Worm (Caenorhabditis elegans) whole organism, L4/young adult: ENCODE measurements around the gene tre-4.

Experiments
- W03F9.2 ChIP-seq: fragments of 150-350 bp; optimal IDR thresholded peaks from 2 replicates; lab custom pipeline; 2014; ENCODE audit warnings: missing biosample characterization, missing genetic modification characterization
- dao-5 ChIP-seq: sonication (generic microtip); optimal IDR thresholded peaks from 2 replicates; lab custom pipeline; 2016; ENCODE audit warnings: missing genotype, missing genetic modification characterization, moderate library complexity, missing compliant biosample characterization
- him-1 ChIP-seq: sonication (generic microtip); optimal IDR thresholded peaks from 2 replicates; lab custom pipeline; 2016; ENCODE audit warnings: missing genotype, missing genetic modification reagents, missing genetic modification characterization, missing compliant biosample characterization

ce11 chrX:13499098-13499497 is 27.1 kb downstream of the tre-4 start:
- TF ChIP-seq W03F9.2 (tag; lab: Kevin White, UChicago) (no peak), him-1 (tag; lab: Kevin White, UChicago) (no peak), dao-5 (no peak)
